Worm (Caenorhabditis elegans): ENCODE data around the gene gid-8.

- TF ChIP-seq lin-11 (tag; optimal IDR thresholded peaks at IDR 0.05) (no peak), Y22D7AL.16 (tag; optimal IDR thresholded peaks at IDR 0.05) (no peak), hlh-15 (tag; optimal IDR thresholded peaks at IDR 0.05) (no peak), sox-2 (GFP tag; IDR thresholded peaks at IDR 0.05) (no peak), ceh-6 (GFP tag; optimal IDR thresholded peaks at IDR 0.05) (no peak), lim-6 (tag; optimal IDR thresholded peaks at IDR 0.05) (no peak), hlh-30 (tag; optimal IDR thresholded peaks at IDR 0.05; ENCODE audit: insufficient read depth) (no peak), elt-2 (tag; optimal IDR thresholded peaks at IDR 0.05) (no peak), ama-1 (optimal IDR thresholded peaks at IDR 0.05) (no peak), pag-3 (tag; optimal IDR thresholded peaks at IDR 0.05; ENCODE audit: borderline replicate concordance) (no peak), pros-1 (tag; optimal IDR thresholded peaks at IDR 0.05) (no peak)
Observed at ce11 chrV:1476284-1476792, 8.8 kb downstream of the gid-8 start.
